Fruit fly (Drosophila melanogaster): ENCODE measurements around the gene Pmvk.

The Pmvk gene

dm6 chr2L:19582185-19582584, 2.0 kb upstream of the Pmvk start, which contains the start of gene Hakai (continued):
- TF ChIP-seq gcm (GFP tag; optimal IDR thresholded peaks at IDR 0.05): peak; percentile 13
- TF ChIP-seq CG3726 (GFP tag; IDR thresholded peaks at IDR 0.05): no peak
- peak; percentile 10 for TF ChIP-seq fd3F (GFP tag; optimal IDR thresholded peaks at IDR 0.05)
- TF ChIP-seq CG1832 (GFP tag; optimal IDR thresholded peaks at IDR 0.05): peak; percentile 13
- TF ChIP-seq Asciz (GFP tag; optimal IDR thresholded peaks at IDR 0.05): no peak
- TF ChIP-seq Bteb2 (GFP tag; optimal IDR thresholded peaks at IDR 0.05): peak; percentile 40
- peak; percentile 71 for TF ChIP-seq CG13775 (GFP tag; optimal IDR thresholded peaks at IDR 0.05)
- no peak for TF ChIP-seq gt (GFP tag; IDR thresholded peaks at IDR 0.05)
- TF ChIP-seq Myb (GFP tag; optimal IDR thresholded peaks at IDR 0.05): peak; percentile 57
- peak; percentile 71; the same call in 1 of the 3 replicates for TF ChIP-seq CG34422 (GFP tag; IDR thresholded peaks at IDR 0.05)
- TF ChIP-seq nerfin-1 (tag; optimal IDR thresholded peaks at IDR 0.05): peak; percentile 29
- no peak; the same call in 2 of the 3 replicates for TF ChIP-seq H15 (GFP tag; IDR thresholded peaks at IDR 0.05)
- 0 out of 3 replicates have a peak, but pooled peaks have one; percentile 45 for TF ChIP-seq Aef1 (GFP tag; IDR thresholded peaks at IDR 0.05)
- TF ChIP-seq CG9727 (GFP tag; optimal IDR thresholded peaks at IDR 0.05): peak; percentile 50
- peak; percentile 41; the same call in 1 of the 2 replicates for TF ChIP-seq onecut (GFP tag; IDR thresholded peaks at IDR 0.05)
- peak; percentile 27 for TF ChIP-seq Sox102F (GFP tag; optimal IDR thresholded peaks at IDR 0.05)
- peak; percentile 47 for TF ChIP-seq Nf-YC (tag; optimal IDR thresholded peaks at IDR 0.05)
- TF ChIP-seq MTF-1 (GFP tag; optimal IDR thresholded peaks at IDR 0.05; ENCODE audit: borderline replicate concordance): no peak
- no peak for TF ChIP-seq Dip2 (GFP tag; IDR thresholded peaks at IDR 0.05)
- peak; percentile 93 for TF ChIP-seq CG4617 (GFP tag; optimal IDR thresholded peaks at IDR 0.05; ENCODE audit: borderline replicate concordance)
- no peak for TF ChIP-seq CG15011 (GFP tag; optimal IDR thresholded peaks at IDR 0.05)
- no peak for TF ChIP-seq chinmo (GFP tag; IDR thresholded peaks at IDR 0.05; ENCODE audit: partially characterized antibody)
- TF ChIP-seq nom (GFP tag; optimal IDR thresholded peaks at IDR 0.05): no peak
- TF ChIP-seq salm (tag; optimal IDR thresholded peaks at IDR 0.05): no peak
- TF ChIP-seq CG17328 (GFP tag; IDR thresholded peaks at IDR 0.05): no peak; the same call in 1 of the 2 replicates
- TF ChIP-seq CG1792 (GFP tag; optimal IDR thresholded peaks at IDR 0.05): peak; percentile 61
- TF ChIP-seq Taf1 (GFP tag; IDR thresholded peaks at IDR 0.05): peak; percentile 11; the same call in 1 of the 2 replicates
- no peak for TF ChIP-seq prd (optimal IDR thresholded peaks at IDR 0.05)
- TF ChIP-seq prd (GFP tag; IDR thresholded peaks at IDR 0.05): peak; percentile 68
- TF ChIP-seq hbn (GFP tag; IDR thresholded peaks at IDR 0.05; ENCODE audit: partially characterized antibody): 0 out of 2 replicates have a peak, but pooled peaks have one; percentile 44
- no peak for TF ChIP-seq CG14050 (GFP tag; IDR thresholded peaks at IDR 0.05)
- TF ChIP-seq sc (optimal IDR thresholded peaks at IDR 0.05): no peak
- TF ChIP-seq sc (GFP tag; optimal IDR thresholded peaks at IDR 0.05): no peak
- peak; percentile 83 for TF ChIP-seq Gug (GFP tag; IDR thresholded peaks at IDR 0.05)
- peak; percentile 72 for TF ChIP-seq bab2 (GFP tag; optimal IDR thresholded peaks at IDR 0.05)
- no peak for TF ChIP-seq CG12236 (GFP tag; optimal IDR thresholded peaks at IDR 0.05)
- peak; percentile 100 for TF ChIP-seq Hr39 (optimal IDR thresholded peaks at IDR 0.05)
- no peak for TF ChIP-seq rib (GFP tag; IDR thresholded peaks at IDR 0.05)
- TF ChIP-seq CG17568 (GFP tag; optimal IDR thresholded peaks at IDR 0.05): no peak
- TF ChIP-seq dimm (GFP tag; IDR thresholded peaks at IDR 0.05): no peak
- peak; percentile 31 for TF ChIP-seq Abd-B (GFP tag; optimal IDR thresholded peaks at IDR 0.05)
- TF ChIP-seq sisA (GFP tag; IDR thresholded peaks at IDR 0.05): peak; percentile 54
- TF ChIP-seq bcd (GFP tag; optimal IDR thresholded peaks at IDR 0.05): peak; percentile 54
- TF ChIP-seq CG11723 (GFP tag; optimal IDR thresholded peaks at IDR 0.05): peak; percentile 1
- peak; percentile 59 for TF ChIP-seq lab (GFP tag; optimal IDR thresholded peaks at IDR 0.05)
- peak; percentile 24 for TF ChIP-seq CG18476 (GFP tag; optimal IDR thresholded peaks at IDR 0.05)
- TF ChIP-seq Neu2 (GFP tag; optimal IDR thresholded peaks at IDR 0.05; ENCODE audit: borderline replicate concordance): peak; percentile 8
- no peak for TF ChIP-seq dan (GFP tag; IDR thresholded peaks at IDR 0.05)
- TF ChIP-seq usp (GFP tag; optimal IDR thresholded peaks at IDR 0.05): no peak
- TF ChIP-seq NFAT (GFP tag; IDR thresholded peaks at IDR 0.05): peak; percentile 72
- TF ChIP-seq al (GFP tag; IDR thresholded peaks at IDR 0.05): peak; percentile 55; the same call in 1 of the 2 replicates
- TF ChIP-seq CG11247 (GFP tag; IDR thresholded peaks at IDR 0.05): peak; percentile 60

All from whole organism, embryonic.